Worm (Caenorhabditis elegans) whole organism, L3 larva: ENCODE data around the gene htz-1.

Experiments
- R02D3.7 ChIP-seq: fragments of 150-350 bp; optimal IDR thresholded peaks from 2 replicates; lab custom pipeline; 2014; ENCODE audit warnings: missing biosample characterization, missing genetic modification characterization
- ama-1 ChIP-seq: fragments of 150-350 bp; optimal IDR thresholded peaks from 2 replicates; lab custom pipeline; 2018
- fkh-2 ChIP-seq: fragments of 150-350 bp; optimal IDR thresholded peaks from 2 replicates; lab custom pipeline; 2014; ENCODE audit warnings: missing biosample characterization, missing genetic modification reagents, missing genetic modification characterization
- nfya-1 ChIP-seq: sonication (generic microtip); optimal IDR thresholded peaks from 2 replicates; lab custom pipeline; 2017; ENCODE audit warnings: missing genetic modification characterization, mild to moderate bottlenecking, missing compliant biosample characterization, antibody characterized with exemption, moderate library complexity; ENCODE audit not compliant: insufficient read depth
- nhr-11 ChIP-seq: fragments of 150-350 bp; optimal IDR thresholded peaks from 2 replicates; lab custom pipeline; 2014; ENCODE audit warnings: missing biosample characterization, missing genetic modification characterization
- skn-1 ChIP-seq: fragments of 150-350 bp; optimal IDR thresholded peaks from 2 replicates; lab custom pipeline; 2014; ENCODE audit warnings: missing biosample characterization, missing genetic modification characterization
- snpc-4 ChIP-seq: fragments of 150-350 bp; optimal IDR thresholded peaks from 2 replicates; lab custom pipeline; 2014; ENCODE audit warnings: missing biosample characterization, missing genetic modification characterization
- ztf-11 ChIP-seq: fragments of 150-350 bp; optimal IDR thresholded peaks from 2 replicates; lab custom pipeline; 2014; ENCODE audit warnings: missing biosample characterization, missing genetic modification characterization

DNA sequence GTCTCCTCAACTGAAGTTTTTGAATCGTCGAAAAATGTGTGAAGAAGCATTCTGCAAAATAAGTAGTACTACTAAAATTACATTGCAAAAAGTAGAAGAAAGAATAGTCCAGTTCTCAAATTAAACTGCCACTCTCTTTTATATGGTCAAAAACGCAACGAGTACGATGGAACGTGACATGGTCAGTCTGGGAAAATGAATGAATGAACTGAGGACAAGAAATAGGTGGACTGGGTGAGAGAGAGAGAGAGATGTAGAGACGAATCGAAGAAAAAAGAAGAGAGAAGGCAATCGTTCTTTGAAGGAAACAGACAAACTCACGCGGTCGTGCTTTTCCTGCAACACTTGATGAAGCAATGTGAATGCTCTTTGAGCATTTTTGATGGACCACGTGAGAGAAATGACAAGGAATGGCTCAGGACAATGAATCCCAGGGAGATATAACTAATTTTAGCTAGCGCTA is 31.0 kb downstream of the htz-1 start, which contains the start of gene M01H9.3:
- TF ChIP-seq nfya-1 (peak; percentile 64), ztf-11 (no peak), snpc-4 (no peak), skn-1 (no peak), fkh-2 (tag; lab: Kevin White, UChicago) (no peak), nhr-11 (tag; lab: Kevin White, UChicago) (no peak), R02D3.7 (no peak), ama-1 (lab: Kevin White, UChicago) (peak; percentile 70)
